Worm (Caenorhabditis elegans) whole organism, late embryonic: Measurements from ENCODE around the gene C25D7.15.
A peak's percentile ranks its signal among the peaks of the same experiment; 100 is the strongest.

Source experiments
- C38D4.7 ChIP-seq: fragments of 200-800 bp; sonication (Bioruptor generic); optimal IDR thresholded peaks from 2 replicates; lab custom pipeline; 2018; ENCODE audit warnings: mild to moderate bottlenecking, missing genetic modification characterization, moderate library complexity, missing compliant biosample characterization
- ahr-1 ChIP-seq: sonication (generic microtip); optimal IDR thresholded peaks from 2 replicates; lab custom pipeline; 2016; ENCODE audit warnings: missing genetic modification characterization, missing compliant biosample characterization
- ceh-14 ChIP-seq: sonication (generic microtip); optimal IDR thresholded peaks from 2 replicates; lab custom pipeline; 2016; ENCODE audit warnings: missing genotype, missing genetic modification characterization, missing compliant biosample characterization
- ceh-19 ChIP-seq: fragments of 200-800 bp; sonication (Bioruptor generic); optimal IDR thresholded peaks from 2 replicates; lab custom pipeline; 2018; ENCODE audit warnings: mild to moderate bottlenecking, missing genetic modification characterization, missing compliant biosample characterization
- ceh-2 ChIP-seq: sonication (generic microtip); optimal IDR thresholded peaks from 2 replicates; lab custom pipeline; 2016; ENCODE audit warnings: missing genotype, missing genetic modification characterization, missing compliant biosample characterization
- ceh-30 ChIP-seq: fragments of 150-350 bp; optimal IDR thresholded peaks from 2 replicates; lab custom pipeline; 2014; ENCODE audit warnings: missing biosample characterization, missing genetic modification characterization
- ceh-31 ChIP-seq: sonication (generic microtip); optimal IDR thresholded peaks from 2 replicates; lab custom pipeline; 2016; ENCODE audit warnings: missing genetic modification characterization, missing compliant biosample characterization
- ceh-34 ChIP-seq: sonication (generic microtip); optimal IDR thresholded peaks from 2 replicates; lab custom pipeline; 2016; ENCODE audit warnings: mild to moderate bottlenecking, missing genetic modification characterization, missing compliant biosample characterization
- ceh-45 ChIP-seq: fragments of 200-800 bp; sonication (Bioruptor generic); IDR thresholded peaks from 2 replicates; pipeline ENCODE4 v1.3.6; 2022; ENCODE audit warnings: missing genetic modification reagents, missing genetic modification characterization, missing compliant biosample characterization
- ceh-48 ChIP-seq: sonication (generic microtip); optimal IDR thresholded peaks from 2 replicates; lab custom pipeline; 2016; ENCODE audit warnings: missing genetic modification characterization, inconsistent platforms, missing compliant biosample characterization
- ceh-6 ChIP-seq: fragments of 200-800 bp; sonication (Bioruptor generic); optimal IDR thresholded peaks from 2 replicates; lab custom pipeline; 2018; ENCODE audit warnings: mild to moderate bottlenecking, missing genetic modification characterization, missing compliant biosample characterization
- dmd-4 ChIP-seq: sonication (generic microtip); optimal IDR thresholded peaks from 2 replicates; lab custom pipeline; 2016; ENCODE audit warnings: borderline replicate concordance, missing genetic modification characterization, missing compliant biosample characterization
- ets-4 ChIP-seq: sonication (generic microtip); optimal IDR thresholded peaks from 2 replicates; lab custom pipeline; 2016; ENCODE audit warnings: missing genetic modification characterization, missing compliant biosample characterization
- fax-1 ChIP-seq: sonication (generic microtip); optimal IDR thresholded peaks from 2 replicates; lab custom pipeline; 2016; ENCODE audit warnings: missing genotype, missing genetic modification characterization, missing compliant biosample characterization
- fkh-10 ChIP-seq: fragments of 150-350 bp; optimal IDR thresholded peaks from 2 replicates; lab custom pipeline; 2014; ENCODE audit warnings: missing biosample characterization, missing genetic modification reagents, missing genetic modification characterization
- hlh-6 ChIP-seq: sonication (generic microtip); optimal IDR thresholded peaks from 2 replicates; lab custom pipeline; 2016; ENCODE audit warnings: missing genotype, missing genetic modification characterization, missing compliant biosample characterization
- lin-11 ChIP-seq: fragments of 200-800 bp; sonication (Bioruptor generic); optimal IDR thresholded peaks from 2 replicates; lab custom pipeline; 2018; ENCODE audit warnings: mild to moderate bottlenecking, missing genetic modification characterization, missing compliant biosample characterization
- madf-2 ChIP-seq: sonication (generic microtip); optimal IDR thresholded peaks from 2 replicates; lab custom pipeline; 2017; ENCODE audit warnings: missing genetic modification characterization, missing compliant biosample characterization
- mec-3 ChIP-seq: sonication (generic microtip); optimal IDR thresholded peaks from 2 replicates; lab custom pipeline; 2016; ENCODE audit warnings: borderline replicate concordance, missing genetic modification characterization, missing compliant biosample characterization
- nhr-11 ChIP-seq: fragments of 150-350 bp; optimal IDR thresholded peaks from 2 replicates; lab custom pipeline; 2014; ENCODE audit warnings: missing biosample characterization, missing genetic modification characterization
- npax-4 ChIP-seq: sonication (generic microtip); optimal IDR thresholded peaks from 2 replicates; lab custom pipeline; 2016; ENCODE audit warnings: missing genetic modification characterization, missing compliant biosample characterization
- pag-3 ChIP-seq: sonication (generic microtip); optimal IDR thresholded peaks from 2 replicates; lab custom pipeline; 2016; ENCODE audit warnings: missing compliant biosample characterization, missing genetic modification characterization, borderline replicate concordance
- pha-2 ChIP-seq: sonication (generic microtip); optimal IDR thresholded peaks from 2 replicates; lab custom pipeline; 2017; ENCODE audit warnings: mild to moderate bottlenecking, missing genetic modification characterization, missing compliant biosample characterization
- pros-1 ChIP-seq: fragments of 150-350 bp; optimal IDR thresholded peaks from 2 replicates; lab custom pipeline; 2014; ENCODE audit warnings: missing biosample characterization, missing genetic modification reagents, missing genetic modification characterization
- ref-2 ChIP-seq: sonication (generic microtip); optimal IDR thresholded peaks from 2 replicates; lab custom pipeline; 2016; ENCODE audit warnings: missing genetic modification characterization, missing compliant biosample characterization
- sdc-2 ChIP-seq: sonication (generic microtip); optimal IDR thresholded peaks from 2 replicates; lab custom pipeline; 2016; ENCODE audit warnings: missing genotype, missing genetic modification characterization, missing compliant biosample characterization
- sox-4 ChIP-seq: sonication (generic microtip); optimal IDR thresholded peaks from 2 replicates; lab custom pipeline; 2017; ENCODE audit warnings: mild to moderate bottlenecking, missing genetic modification characterization, inconsistent platforms, missing compliant biosample characterization
- syd-9 ChIP-seq: sonication (generic microtip); optimal IDR thresholded peaks from 2 replicates; lab custom pipeline; 2016; ENCODE audit warnings: mild to moderate bottlenecking, missing genetic modification characterization, moderate library complexity, missing compliant biosample characterization
- tbx-2 ChIP-seq: sonication (generic microtip); optimal IDR thresholded peaks from 2 replicates; lab custom pipeline; 2016; ENCODE audit warnings: missing genetic modification characterization, missing compliant biosample characterization
- ttx-3 ChIP-seq: sonication (generic microtip); optimal IDR thresholded peaks from 2 replicates; lab custom pipeline; 2016; ENCODE audit warnings: missing genetic modification reagents, missing genetic modification characterization, missing compliant biosample characterization
- unc-3 ChIP-seq, 2 experiments: fragments of 200-800 bp in 1 of 2; sonication (Bioruptor generic) in 1 of 2; sonication (generic microtip) in 1 of 2; conservative IDR thresholded peaks in 1 of 2; optimal IDR thresholded peaks in 1 of 2; 2 replicates each; pipeline versions ENCODE4 v1.3.6 to Lab custom; 2016 to 2022; ENCODE audit warnings: missing compliant biosample characterization in 2 of 2, missing genetic modification characterization in 2 of 2, missing genetic modification reagents in 1 of 2
- unc-42 ChIP-seq: sonication (generic microtip); optimal IDR thresholded peaks from 2 replicates; lab custom pipeline; 2016; ENCODE audit warnings: missing genotype, missing genetic modification characterization, missing compliant biosample characterization
- unc-55 ChIP-seq: sonication (generic microtip); optimal IDR thresholded peaks from 2 replicates; lab custom pipeline; 2017; ENCODE audit warnings: missing biosample characterization, missing genetic modification reagents, missing genetic modification characterization
- unc-86 ChIP-seq: sonication (generic microtip); optimal IDR thresholded peaks from 2 replicates; lab custom pipeline; 2016; ENCODE audit warnings: missing genetic modification characterization, missing compliant biosample characterization

Gene C25D7.15

ce11 chrV:15058965-15059364, 643 bp upstream of the C25D7.15 start:
- TF ChIP-seq dmd-4 (tag; lab: Kevin White, UChicago) = no peak
- TF ChIP-seq unc-86 (tag; lab: Kevin White, UChicago) = no peak

ce11 chrV:15060595-15060994, 987 bp downstream of the C25D7.15 start:
- no peak for TF ChIP-seq ceh-14 (tag; lab: Kevin White, UChicago)
- TF ChIP-seq nhr-11 (tag; lab: Kevin White, UChicago) = no peak
- TF ChIP-seq ets-4 (tag; lab: Kevin White, UChicago) = no peak
- no peak for TF ChIP-seq madf-2 (tag; lab: Kevin White, UChicago)
- TF ChIP-seq ref-2 (tag; lab: Kevin White, UChicago) = no peak
- TF ChIP-seq pros-1 (tag; lab: Kevin White, UChicago) = no peak
- TF ChIP-seq unc-42 = no peak
- TF ChIP-seq ttx-3 (tag; lab: Kevin White, UChicago) = no peak
- TF ChIP-seq syd-9 = no peak
- TF ChIP-seq lin-11 (tag; lab: Kevin White, UChicago) = no peak
- TF ChIP-seq fkh-10 (GFP tag; lab: Kevin White, UChicago) = no peak
- no peak for TF ChIP-seq fax-1 (tag; lab: Kevin White, UChicago)
- no peak for TF ChIP-seq unc-3 (GFP tag; conservative IDR thresholded peaks at IDR 0.05; lab: Robert Waterston, UW)
- no peak for TF ChIP-seq unc-3 (tag; optimal IDR thresholded peaks at IDR 0.05; lab: Kevin White, UChicago)
- TF ChIP-seq, all 69 proteins: peak for 0

- TF ChIP-seq ceh-6 (GFP tag; lab: Kevin White, UChicago) = no peak
- no peak for TF ChIP-seq npax-4
- no peak for TF ChIP-seq C38D4.7
- TF ChIP-seq mec-3 (tag; lab: Kevin White, UChicago) = no peak
- no peak for TF ChIP-seq unc-86 (tag; lab: Kevin White, UChicago)
- no peak for TF ChIP-seq ceh-45 (GFP tag; lab: Robert Waterston, UW)
- TF ChIP-seq ceh-48 (tag; lab: Kevin White, UChicago) = no peak
- TF ChIP-seq sox-4 (tag; lab: Kevin White, UChicago) = no peak
- TF ChIP-seq pha-2 = no peak
- no peak for TF ChIP-seq ceh-30
- TF ChIP-seq pag-3 (tag; lab: Kevin White, UChicago) = no peak
- no peak for TF ChIP-seq ceh-14 (tag; lab: Kevin White, UChicago)
- TF ChIP-seq ahr-1 (tag; lab: Kevin White, UChicago) = no peak
These were observed 4.4 kb downstream of the C25D7.15 start, which contains the start of gene rap-2 for ce11 chrV:15063987-15064386. rap-2 (minus strand) TSS chrV:15064087.

- TF ChIP-seq ceh-30 (no peak), ceh-48 (tag; lab: Kevin White, UChicago) (peak; percentile 90), tbx-2 (tag; lab: Kevin White, UChicago) (peak; percentile 40), ceh-2 (no peak), pros-1 (tag; lab: Kevin White, UChicago) (no peak), unc-42 (peak; percentile 47), ref-2 (tag; lab: Kevin White, UChicago) (peak; percentile 22), ets-4 (tag; lab: Kevin White, UChicago) (peak; percentile 61), ceh-34 (peak; percentile 32), hlh-6 (tag; lab: Kevin White, UChicago) (peak; percentile 16), sdc-2 (peak; percentile 20), unc-55 (no peak), ceh-31 (peak; percentile 65), ceh-19 (peak; percentile 46), ceh-45 (GFP tag; lab: Robert Waterston, UW) (no peak), fax-1 (tag; lab: Kevin White, UChicago) (no peak)
These were observed 5.6 kb downstream of the C25D7.15 start, which contains the start of gene C25D7.9 for ce11 chrV:15065068-15065744. C25D7.9 (plus strand) TSS chrV:15065135.
